Fruit fly (Drosophila melanogaster): ENCODE data around the gene amd.

amd gene

dm6 chr2L:19120196-19120950 is 10.4 kb downstream of the amd start, which contains the start of gene Ddc (continued):
- TF ChIP-seq lola (GFP tag; optimal IDR thresholded peaks at IDR 0.05) = no peak
- TF ChIP-seq Gug (GFP tag; IDR thresholded peaks at IDR 0.05) = no peak; the same call in 3 of the 4 replicates
- no peak for TF ChIP-seq Eip74EF (GFP tag; optimal IDR thresholded peaks at IDR 0.05)
- TF ChIP-seq CG4730 (GFP tag; IDR thresholded peaks at IDR 0.05) = no peak
- no peak for TF ChIP-seq en (GFP tag; optimal IDR thresholded peaks at IDR 0.05)
- no peak for TF ChIP-seq dimm (GFP tag; IDR thresholded peaks at IDR 0.05)
- no peak for TF ChIP-seq CG15601 (tag; optimal IDR thresholded peaks at IDR 0.05)
- TF ChIP-seq Max (GFP tag; optimal IDR thresholded peaks at IDR 0.05) = no peak
- no peak for TF ChIP-seq Fer3 (tag; optimal IDR thresholded peaks at IDR 0.05)
- peak; percentile 10; the same call in 1 of the 2 replicates for TF ChIP-seq Lim3 (GFP tag; IDR thresholded peaks at IDR 0.05)
- TF ChIP-seq yki (optimal IDR thresholded peaks at IDR 0.05) = no peak
- no peak for TF ChIP-seq CG13775 (GFP tag; optimal IDR thresholded peaks at IDR 0.05)
- TF ChIP-seq Adf1 (GFP tag; IDR thresholded peaks at IDR 0.05) = peak; percentile 76
- TF ChIP-seq NC2β (GFP tag; optimal IDR thresholded peaks at IDR 0.05) = no peak
- TF ChIP-seq CG15514 (GFP tag; optimal IDR thresholded peaks at IDR 0.05) = no peak
- no peak for TF ChIP-seq CG14014 (GFP tag; IDR thresholded peaks at IDR 0.05)
- no peak for TF ChIP-seq cato (GFP tag; optimal IDR thresholded peaks at IDR 0.05; ENCODE audit: borderline replicate concordance)
- no peak for TF ChIP-seq Vsx1 (GFP tag; optimal IDR thresholded peaks at IDR 0.05)
- TF ChIP-seq BEAF-32 (GFP tag; optimal IDR thresholded peaks at IDR 0.05) = no peak
- TF ChIP-seq CG16779 (GFP tag; IDR thresholded peaks at IDR 0.05) = 0 out of 2 replicates have a peak, but pooled peaks have one; percentile 15
- TF ChIP-seq gt (GFP tag; IDR thresholded peaks at IDR 0.05) = no peak
- TF ChIP-seq disco-r (GFP tag; optimal IDR thresholded peaks at IDR 0.05) = no peak
- no peak for TF ChIP-seq pros (GFP tag; optimal IDR thresholded peaks at IDR 0.05)
- no peak for TF ChIP-seq Hey (tag; optimal IDR thresholded peaks at IDR 0.05)
- no peak for TF ChIP-seq YL-1 (GFP tag; optimal IDR thresholded peaks at IDR 0.05)
- no peak for TF ChIP-seq Side (GFP tag; optimal IDR thresholded peaks at IDR 0.05)
- no peak for TF ChIP-seq CG18764 (GFP tag; optimal IDR thresholded peaks at IDR 0.05)
- no peak for TF ChIP-seq CG6654 (GFP tag; optimal IDR thresholded peaks at IDR 0.05)
- no peak for TF ChIP-seq Sin3A (optimal IDR thresholded peaks at IDR 0.05)
- no peak for TF ChIP-seq CG17361 (GFP tag; IDR thresholded peaks at IDR 0.05)
- TF ChIP-seq CG18599 (GFP tag; optimal IDR thresholded peaks at IDR 0.05) = peak; percentile 5
- TF ChIP-seq cg (GFP tag; optimal IDR thresholded peaks at IDR 0.05) = no peak
- peak; percentile 12; the same call in 1 of the 2 replicates for TF ChIP-seq lmd (GFP tag; IDR thresholded peaks at IDR 0.05)
- TF ChIP-seq ap (GFP tag; IDR thresholded peaks at IDR 0.05) = no peak
- no peak for TF ChIP-seq CG12744 (GFP tag; optimal IDR thresholded peaks at IDR 0.05)
- TF ChIP-seq CG9609 (GFP tag; optimal IDR thresholded peaks at IDR 0.05) = no peak
- peak; percentile 18 for TF ChIP-seq CG12769 (tag; optimal IDR thresholded peaks at IDR 0.05)
- 0 out of 3 replicates have a peak, but pooled peaks have one; percentile 32 for TF ChIP-seq Dbx (GFP tag; IDR thresholded peaks at IDR 0.05)
- peak; percentile 13 for TF ChIP-seq Abd-B (GFP tag; optimal IDR thresholded peaks at IDR 0.05)
- TF ChIP-seq cas (GFP tag; IDR thresholded peaks at IDR 0.05) = no peak
- TF ChIP-seq Oli (tag; optimal IDR thresholded peaks at IDR 0.05) = no peak
- no peak for TF ChIP-seq Hmx (GFP tag; optimal IDR thresholded peaks at IDR 0.05)
- 0 out of 2 replicates have a peak, but pooled peaks have one; percentile 28 for TF ChIP-seq CG11247 (GFP tag; IDR thresholded peaks at IDR 0.05)
- no peak for TF ChIP-seq run (tag; optimal IDR thresholded peaks at IDR 0.05)
- no peak for TF ChIP-seq CG3847 (GFP tag; IDR thresholded peaks at IDR 0.05)
- no peak for TF ChIP-seq CG12942 (GFP tag; optimal IDR thresholded peaks at IDR 0.05)
- no peak for TF ChIP-seq stc (GFP tag; IDR thresholded peaks at IDR 0.05)
- peak; percentile 11 for TF ChIP-seq sd (tag; optimal IDR thresholded peaks at IDR 0.05)
- no peak for TF ChIP-seq CG8290 (GFP tag; optimal IDR thresholded peaks at IDR 0.05)
- TF ChIP-seq CG8290 (tag; optimal IDR thresholded peaks at IDR 0.05) = peak in 1 of 2 experiments; percentile 43
